Worm (Caenorhabditis elegans) whole organism, L1 larva: ENCODE data around the gene srx-29.
"Not testable (repeated sequence)": the region's sequence is repeated elsewhere in the genome, so short reads cannot be mapped to it uniquely, and the experiment has no call there.

Experiments used
- ceh-63 ChIP-seq: fragments of 200-800 bp; sonication (Bioruptor generic); optimal IDR thresholded peaks from 2 replicates; lab custom pipeline; 2018; ENCODE audit warnings: mild to moderate bottlenecking, missing genetic modification characterization, missing compliant biosample characterization
- fkh-8 ChIP-seq: sonication (generic microtip); optimal IDR thresholded peaks from 2 replicates; lab custom pipeline; 2016; ENCODE audit warnings: mild to moderate bottlenecking, missing genetic modification characterization, missing compliant biosample characterization
- pag-3 ChIP-seq: sonication (generic microtip); optimal IDR thresholded peaks from 2 replicates; lab custom pipeline; 2017; ENCODE audit warnings: missing genetic modification characterization, mild to moderate bottlenecking, missing compliant biosample characterization, antibody characterized with exemption, borderline replicate concordance; ENCODE audit not compliant: insufficient read depth

srx-29 gene

DNA sequence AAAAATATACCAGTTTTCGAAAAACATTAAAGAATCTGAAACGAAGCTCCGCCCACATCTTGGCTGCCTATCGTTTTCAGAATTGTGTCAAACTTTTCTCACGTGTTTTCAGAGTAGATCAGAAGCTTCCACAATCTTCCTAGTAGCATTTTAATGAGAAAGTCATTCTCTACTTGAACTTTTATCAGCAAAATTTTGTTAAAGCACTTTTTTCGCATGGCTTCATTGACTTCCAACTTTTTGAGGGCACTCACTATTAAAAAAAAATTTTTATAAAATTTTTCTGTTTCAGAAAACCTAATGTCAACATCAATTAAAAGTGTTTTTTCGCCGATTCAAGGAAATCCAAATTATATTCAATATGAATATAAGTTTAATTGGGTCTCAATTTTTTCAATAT lies 47.8 kb downstream of the srx-29 start, which contains the start of gene sru-42:
TSS of gene sru-42 (plus strand) at position 301 of the 400 bp plus-strand sequence.
- TF ChIP-seq fkh-8 (tag; lab: Kevin White, UChicago), result peak; percentile 11
- no peak for TF ChIP-seq pag-3 (tag; lab: Kevin White, UChicago)

DNA sequence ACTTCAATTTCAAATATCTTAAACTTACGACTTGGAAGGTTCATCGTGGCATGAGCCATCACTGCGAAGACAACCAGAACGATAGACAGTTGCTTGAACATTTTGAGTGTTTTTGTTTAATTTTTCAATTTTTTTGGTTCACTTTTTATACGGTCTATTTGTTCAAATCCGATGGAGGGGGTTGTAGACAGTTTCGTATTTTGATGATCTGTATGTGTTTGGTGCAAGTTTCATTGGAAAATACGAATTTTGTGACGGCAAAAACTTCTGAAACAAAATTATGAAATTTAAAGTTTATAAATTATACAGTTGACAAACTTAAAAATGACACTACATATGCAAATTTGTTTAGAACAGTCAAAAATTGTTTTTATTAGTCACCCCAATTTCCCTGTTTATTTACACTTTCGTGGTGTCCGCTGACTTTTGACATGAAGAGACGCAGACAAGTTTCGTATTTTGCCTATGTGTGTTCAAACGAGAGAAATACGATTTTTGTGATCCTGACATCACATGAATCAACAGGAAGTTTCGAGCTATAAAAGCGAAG lies 50.4 kb downstream of the srx-29 start, which contains the start of the genes C55A1.7 and C55A1.6:
TSS of gene C55A1.7 (minus strand) at position 101 of the 550 bp plus-strand sequence.
TSS of gene C55A1.6 (plus strand) at position 500 of the 550 bp plus-strand sequence.
- not testable (repeated sequence) for TF ChIP-seq pag-3 (tag; lab: Kevin White, UChicago); ceh-63; fkh-8 (tag; lab: Kevin White, UChicago)
